Worm (Caenorhabditis elegans) whole organism, L3 larva: ENCODE data around the gene F58B3.4.
A peak's percentile ranks its signal among the peaks of the same experiment; 100 is the strongest.

Source experiments
- R02D3.7 ChIP-seq: fragments of 150-350 bp; optimal IDR thresholded peaks from 2 replicates; lab custom pipeline; 2014; ENCODE audit warnings: missing biosample characterization, missing genetic modification characterization
- ZK546.5 ChIP-seq: sonication (generic microtip); optimal IDR thresholded peaks from 2 replicates; lab custom pipeline; 2017; ENCODE audit warnings: missing biosample characterization, missing genetic modification characterization
- aly-2 ChIP-seq: fragments of 150-350 bp; optimal IDR thresholded peaks from 2 replicates; lab custom pipeline; 2014; ENCODE audit warnings: missing biosample characterization, missing genetic modification characterization
- ceh-28 ChIP-seq: fragments of 150-350 bp; optimal IDR thresholded peaks from 2 replicates; lab custom pipeline; 2014; ENCODE audit warnings: missing biosample characterization, missing genetic modification reagents, missing genetic modification characterization
- ceh-9 ChIP-seq: sonication (generic microtip); optimal IDR thresholded peaks from 2 replicates; lab custom pipeline; 2018; ENCODE audit warnings: missing biosample characterization, missing genetic modification characterization
- elt-2 ChIP-seq: sonication (generic microtip); optimal IDR thresholded peaks from 2 replicates; lab custom pipeline; 2016; ENCODE audit warnings: missing genetic modification reagents, mild to moderate bottlenecking, missing genetic modification characterization, missing compliant biosample characterization
- eor-1 ChIP-seq, 2 experiments: fragments of 150-350 bp; optimal IDR thresholded peaks; 2 replicates each; lab custom pipeline; 2014 to 2018; ENCODE audit warnings: missing biosample characterization in 2 of 2, missing genetic modification characterization in 2 of 2
- fkh-2 ChIP-seq: fragments of 150-350 bp; optimal IDR thresholded peaks from 2 replicates; lab custom pipeline; 2014; ENCODE audit warnings: missing biosample characterization, missing genetic modification reagents, missing genetic modification characterization
- lin-15B ChIP-seq: fragments of 150-350 bp; optimal IDR thresholded peaks from 2 replicates; lab custom pipeline; 2014; ENCODE audit warnings: missing biosample characterization, missing genetic modification characterization
- nfya-1 ChIP-seq: sonication (generic microtip); optimal IDR thresholded peaks from 2 replicates; lab custom pipeline; 2017; ENCODE audit warnings: missing genetic modification characterization, mild to moderate bottlenecking, missing compliant biosample characterization, antibody characterized with exemption, moderate library complexity; ENCODE audit not compliant: insufficient read depth
- nhr-11 ChIP-seq: fragments of 150-350 bp; optimal IDR thresholded peaks from 2 replicates; lab custom pipeline; 2014; ENCODE audit warnings: missing biosample characterization, missing genetic modification characterization
- nhr-67 ChIP-seq: fragments of 150-350 bp; optimal IDR thresholded peaks from 2 replicates; lab custom pipeline; 2014; ENCODE audit warnings: missing biosample characterization, missing genetic modification characterization
- nhr-76 ChIP-seq: fragments of 150-350 bp; sonication (generic microtip); optimal IDR thresholded peaks from 5 replicates; lab custom pipeline; 2014; ENCODE audit warnings: missing biosample characterization, missing genetic modification characterization
- pha-4 ChIP-seq: fragments of 150-350 bp; optimal IDR thresholded peaks from 2 replicates; lab custom pipeline; 2014; ENCODE audit warnings: missing biosample characterization, missing genetic modification reagents, missing genetic modification characterization
- pqm-1 ChIP-seq: fragments of 150-350 bp; optimal IDR thresholded peaks from 2 replicates; lab custom pipeline; 2017; ENCODE audit warnings: missing biosample characterization, missing genetic modification characterization, inconsistent platforms
- skn-1 ChIP-seq: fragments of 150-350 bp; optimal IDR thresholded peaks from 2 replicates; lab custom pipeline; 2014; ENCODE audit warnings: missing biosample characterization, missing genetic modification characterization
- snpc-4 ChIP-seq: fragments of 150-350 bp; optimal IDR thresholded peaks from 2 replicates; lab custom pipeline; 2014; ENCODE audit warnings: missing biosample characterization, missing genetic modification characterization
- ztf-11 ChIP-seq: fragments of 150-350 bp; optimal IDR thresholded peaks from 2 replicates; lab custom pipeline; 2014; ENCODE audit warnings: missing biosample characterization, missing genetic modification characterization

F58B3.4 gene

ce11 chrIV:11586484-11586883, 45.2 kb downstream of the F58B3.4 start:
- TF ChIP-seq aly-2 (tag; lab: Kevin White, UChicago) = no peak
- TF ChIP-seq ceh-28 = no peak
- no peak for TF ChIP-seq nhr-76 (tag; lab: Kevin White, UChicago)
- no peak for TF ChIP-seq fkh-2 (tag; lab: Kevin White, UChicago)
- TF ChIP-seq nhr-67 (tag; lab: Kevin White, UChicago) = no peak
- no peak for TF ChIP-seq eor-1 (tag; optimal IDR thresholded peaks at IDR 0.05; lab: Kevin White, UChicago)
- no peak for TF ChIP-seq ZK546.5
- no peak for TF ChIP-seq skn-1 (tag; lab: Kevin White, UChicago)
- no peak for TF ChIP-seq nhr-11 (tag; lab: Kevin White, UChicago)

ce11 chrIV:11584853-11585252, 46.8 kb downstream of the F58B3.4 start:
- TF ChIP-seq nhr-11 (tag; lab: Kevin White, UChicago) = no peak
- peak; percentile 32 for TF ChIP-seq elt-2
- TF ChIP-seq, all 47 proteins: peak for 1

ce11 chrIV:11583906-11584378, 47.7 kb downstream of the F58B3.4 start, which contains the start of gene F12F6.1:
Gene F12F6.1 (plus strand): TSS chrIV:11583956.
- TF ChIP-seq eor-1 (tag; optimal IDR thresholded peaks at IDR 0.05; lab: Kevin White, UChicago) (no peak), pha-4 (peak; percentile 43), snpc-4 (tag; lab: Kevin White, UChicago) (no peak), nfya-1 (peak; percentile 41), ceh-9 (tag; lab: Kevin White, UChicago) (no peak), skn-1 (tag; lab: Kevin White, UChicago) (peak; percentile 48), elt-2 (peak; percentile 36), nhr-11 (tag; lab: Kevin White, UChicago) (no peak), ztf-11 (tag; lab: Kevin White, UChicago) (no peak)

- TF ChIP-seq nfya-1 (no peak), elt-2 (peak; percentile 69), pqm-1 (tag; lab: Kevin White, UChicago) (peak; percentile 77), lin-15B (tag; lab: Kevin White, UChicago) (no peak), aly-2 (tag; lab: Kevin White, UChicago) (no peak), R02D3.7 (no peak), pha-4 (peak; percentile 19), skn-1 (tag; lab: Kevin White, UChicago) (no peak)
Observed at ce11 chrIV:11582450-11583166, 49.0 kb downstream of the F58B3.4 start.
